Fruit fly (Drosophila melanogaster) Kc167 (cell line): ENCODE results near the gene Fam92.

ENCODE experiments used
- Myc ChIP-seq: fragments of >200 bp; optimal IDR thresholded peaks from 2 replicates; lab custom pipeline; 2017; ENCODE audit warnings: missing external identifiers
- psq ChIP-seq: fragments of >200 bp; optimal IDR thresholded peaks from 2 replicates; lab custom pipeline; 2017; ENCODE audit warnings: missing external identifiers

DNA sequence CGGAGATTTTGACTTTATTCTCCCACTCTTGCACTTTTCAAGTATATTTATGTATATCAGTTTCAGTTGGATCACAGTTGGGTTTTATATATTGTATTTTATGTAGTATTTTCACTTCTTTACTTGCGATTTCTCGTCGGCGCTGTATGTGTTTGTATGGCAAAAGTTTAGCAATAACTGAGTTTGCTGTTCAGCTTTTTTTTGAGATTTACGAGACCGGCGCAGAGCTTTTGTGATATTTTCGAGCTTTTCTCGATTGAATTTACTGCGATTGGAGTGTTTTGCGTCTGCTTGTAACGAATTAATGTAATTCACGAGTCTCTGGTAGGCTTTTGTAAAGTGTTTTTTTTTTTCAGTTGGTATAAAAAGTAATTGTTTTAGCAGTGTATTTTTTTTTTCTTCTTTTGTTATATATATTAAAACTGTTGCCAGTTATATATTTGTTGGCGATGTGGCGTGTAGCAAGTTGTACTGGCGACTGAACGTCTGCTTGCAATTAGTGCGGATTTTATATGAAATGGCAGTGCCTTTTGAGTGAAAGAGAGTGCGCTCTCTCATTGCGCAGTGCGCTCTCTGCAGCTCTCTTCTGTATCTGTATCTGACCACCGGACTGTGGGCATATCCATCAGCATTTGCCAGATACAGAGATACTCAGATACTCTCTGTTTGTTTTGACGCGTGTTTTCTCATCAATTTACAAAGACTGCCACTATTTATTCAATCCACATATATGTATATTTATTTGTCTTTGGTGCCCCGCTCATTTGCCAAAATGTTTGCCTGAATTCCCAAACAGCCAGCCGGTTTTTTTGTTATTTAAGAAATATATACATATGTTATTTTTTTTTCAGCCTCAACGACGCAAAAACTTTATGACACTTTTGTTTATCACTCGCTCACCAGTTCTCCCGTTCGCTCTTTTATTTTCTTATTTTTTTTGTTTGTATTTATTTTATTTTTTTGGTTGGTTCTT is 36.3 kb downstream of the Fam92 start:
- TF ChIP-seq Myc (lab: Kevin White, UChicago) = no peak
- no peak for TF ChIP-seq psq (lab: Kevin White, UChicago)
